Worm (Caenorhabditis elegans) whole organism, late embryonic: Measurements from ENCODE around the gene dhp-2.

ENCODE experiments used
- ama-1 ChIP-seq: fragments of 150-350 bp; optimal IDR thresholded peaks from 2 replicates; lab custom pipeline; 2014
- ceh-24 ChIP-seq: sonication (generic microtip); optimal IDR thresholded peaks from 2 replicates; lab custom pipeline; 2016; ENCODE audit warnings: mild to moderate bottlenecking, missing genetic modification characterization, missing compliant biosample characterization
- mec-3 ChIP-seq: sonication (generic microtip); optimal IDR thresholded peaks from 2 replicates; lab custom pipeline; 2016; ENCODE audit warnings: borderline replicate concordance, missing genetic modification characterization, missing compliant biosample characterization
- nhr-11 ChIP-seq: fragments of 150-350 bp; optimal IDR thresholded peaks from 2 replicates; lab custom pipeline; 2014; ENCODE audit warnings: missing biosample characterization, missing genetic modification characterization
- pqm-1 ChIP-seq: sonication (generic microtip); optimal IDR thresholded peaks from 2 replicates; lab custom pipeline; 2016; ENCODE audit warnings: missing genetic modification characterization, missing compliant biosample characterization

DNA sequence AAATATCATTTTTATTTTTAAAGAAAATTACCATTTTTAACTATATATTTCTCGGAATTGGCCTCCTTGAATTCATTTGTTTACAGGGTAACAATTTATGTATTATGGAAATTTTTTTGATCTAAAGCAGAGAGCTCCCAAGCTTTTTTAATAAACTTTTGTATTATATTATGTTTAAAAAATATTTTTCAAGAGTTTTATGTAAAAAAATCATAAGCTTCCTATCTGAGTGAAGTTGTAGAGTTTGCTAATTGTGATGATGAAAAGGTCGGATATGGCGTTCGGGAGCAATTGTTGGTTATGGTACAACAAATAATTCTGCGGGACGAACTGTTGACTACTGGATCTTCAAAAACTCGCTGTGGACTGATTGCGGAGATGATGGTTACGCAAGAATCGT, 43.4 kb downstream of the dhp-2 start, which contains the start of gene F44D12.19:
- TF ChIP-seq nhr-11 (no peak), ceh-24 (tag; lab: Kevin White, UChicago) (no peak), mec-3 (tag; lab: Kevin White, UChicago) (no peak), ama-1 (no peak), pqm-1 (tag; lab: Kevin White, UChicago) (no peak)
